Fruit fly (Drosophila melanogaster) whole organism, embryonic: ENCODE data around the gene FRG1.

Experiments
- Abd-B ChIP-seq: fragments of 200-800 bp; sonication (Bioruptor generic); optimal IDR thresholded peaks from 2 replicates; lab custom pipeline; 2018; ENCODE audit warnings: missing biosample characterization, mild to moderate bottlenecking, missing genetic modification characterization, moderate library complexity
- CG11085 ChIP-seq: fragments of 200-800 bp; sonication (Bioruptor generic); IDR thresholded peaks from 2 replicates; pipeline ENCODE4 v1.3.6; 2022; ENCODE audit warnings: missing biosample characterization, missing genetic modification characterization
- CG11504 ChIP-seq: fragments of 200-800 bp; sonication (Bioruptor generic); optimal IDR thresholded peaks from 3 replicates; lab custom pipeline; 2019; ENCODE audit warnings: missing biosample characterization, mild to moderate bottlenecking, missing genetic modification characterization, moderate library complexity
- CG12071 ChIP-seq: fragments of 200-800 bp; sonication (Bioruptor generic); optimal IDR thresholded peaks from 3 replicates; lab custom pipeline; 2018; ENCODE audit warnings: missing biosample characterization, mild to moderate bottlenecking, missing genetic modification characterization
- CG12155 ChIP-seq: fragments of 200-800 bp; sonication (Bioruptor generic); optimal IDR thresholded peaks from 3 replicates; lab custom pipeline; 2016; ENCODE audit warnings: missing biosample characterization, missing genetic modification characterization
- CG12219 ChIP-seq: fragments of 200-800 bp; sonication (Bioruptor generic); optimal IDR thresholded peaks from 3 replicates; lab custom pipeline; 2018; ENCODE audit warnings: missing biosample characterization, mild to moderate bottlenecking, missing genetic modification characterization
- CG15073 ChIP-seq: fragments of 200-800 bp; sonication (Bioruptor generic); optimal IDR thresholded peaks from 2 replicates; lab custom pipeline; 2016; ENCODE audit warnings: missing biosample characterization, missing genetic modification characterization
- CG16815 ChIP-seq: fragments of 200-800 bp; sonication (Bioruptor generic); optimal IDR thresholded peaks from 3 replicates; lab custom pipeline; 2017; ENCODE audit warnings: missing biosample characterization, mild to moderate bottlenecking, missing genetic modification characterization
- CG17385 ChIP-seq: fragments of 200-800 bp; sonication (Bioruptor generic); optimal IDR thresholded peaks from 3 replicates; lab custom pipeline; 2018; ENCODE audit warnings: missing biosample characterization, mild to moderate bottlenecking, missing genetic modification characterization
- CG17829 ChIP-seq: fragments of 200-800 bp; optimal IDR thresholded peaks from 2 replicates; lab custom pipeline; 2019; ENCODE audit warnings: missing biosample characterization, mild to moderate bottlenecking, missing genetic modification characterization, moderate library complexity
- CG2116 ChIP-seq: fragments of 200-800 bp; sonication (Bioruptor generic); optimal IDR thresholded peaks from 3 replicates; lab custom pipeline; 2018; ENCODE audit warnings: missing biosample characterization, mild to moderate bottlenecking, missing genetic modification characterization
- CG2712 ChIP-seq: fragments of 200-800 bp; optimal IDR thresholded peaks from 3 replicates; lab custom pipeline; 2019; ENCODE audit warnings: missing biosample characterization, mild to moderate bottlenecking, missing genetic modification characterization, moderate library complexity
- CG32772 ChIP-seq: fragments of 200-800 bp; sonication (Bioruptor generic); IDR thresholded peaks from 2 replicates; pipeline ENCODE4 v1.3.6; 2022; ENCODE audit warnings: missing biosample characterization, missing genetic modification characterization
- CG4854 ChIP-seq: fragments of 200-800 bp; sonication (Bioruptor generic); optimal IDR thresholded peaks from 2 replicates; lab custom pipeline; 2016; ENCODE audit warnings: missing biosample characterization, missing genetic modification characterization, inconsistent platforms
- CG5180 ChIP-seq: fragments of 200-800 bp; sonication (Bioruptor generic); optimal IDR thresholded peaks from 3 replicates; lab custom pipeline; 2017; ENCODE audit warnings: missing biosample characterization, missing genetic modification characterization, mild to moderate bottlenecking, moderate library complexity, missing genetic modification reagents
- CG6175 ChIP-seq: fragments of 200-800 bp; sonication (Bioruptor generic); IDR thresholded peaks from 3 replicates; pipeline ENCODE4 v1.3.6; 2022; ENCODE audit warnings: missing biosample characterization, missing genetic modification characterization
- CG7271 ChIP-seq: fragments of 200-800 bp; sonication (Bioruptor generic); optimal IDR thresholded peaks from 2 replicates; lab custom pipeline; 2018; ENCODE audit warnings: missing biosample characterization, mild to moderate bottlenecking, missing genetic modification characterization, moderate library complexity
- CG8290 ChIP-seq, 3 experiments: fragments of 200-800 bp; sonication (Bioruptor generic); optimal IDR thresholded peaks; 2 replicates each; lab custom pipeline; 2016 to 2019; ENCODE audit warnings: missing biosample characterization in 3 of 3, missing genetic modification characterization in 3 of 3, mild to moderate bottlenecking in 2 of 3, moderate library complexity in 1 of 3
- CG8478 ChIP-seq: fragments of >200 bp; optimal IDR thresholded peaks from 2 replicates; lab custom pipeline; 2018
- CG8924 ChIP-seq: fragments of 200-800 bp; optimal IDR thresholded peaks from 3 replicates; lab custom pipeline; 2019; ENCODE audit warnings: missing biosample characterization, mild to moderate bottlenecking, missing genetic modification characterization, moderate library complexity
- CTCF ChIP-seq: fragments of 200-800 bp; sonication (Bioruptor generic); optimal IDR thresholded peaks from 2 replicates; lab custom pipeline; 2017; ENCODE audit warnings: missing biosample characterization, mild to moderate bottlenecking, missing genetic modification characterization, moderate library complexity
- Dad ChIP-seq: fragments of 200-800 bp; sonication (Bioruptor generic); optimal IDR thresholded peaks from 3 replicates; lab custom pipeline; 2016; ENCODE audit warnings: missing biosample characterization, missing genetic modification characterization
- Dip2 ChIP-seq: fragments of 200-800 bp; sonication (Bioruptor generic); IDR thresholded peaks from 2 replicates; pipeline ENCODE4 v1.3.6; 2022; ENCODE audit warnings: missing biosample characterization, missing genetic modification characterization
- E2f1 ChIP-seq: fragments of 200-800 bp; sonication (Bioruptor generic); IDR thresholded peaks from 2 replicates; pipeline ENCODE4 v1.3.6; 2022; ENCODE audit warnings: missing biosample characterization, missing genetic modification characterization
- Eip74EF ChIP-seq, 2 experiments: fragments of 200-800 bp in 1 of 2; fragments of >200 bp in 1 of 2; sonication (Bioruptor generic) in 1 of 2; optimal IDR thresholded peaks; 2 replicates each; lab custom pipeline; 2017 to 2019; ENCODE audit warnings: missing biosample characterization in 2 of 2, missing genetic modification characterization in 2 of 2, mild to moderate bottlenecking in 1 of 2, moderate library complexity in 1 of 2
- Ets97D ChIP-seq: fragments of 200-800 bp; sonication (Bioruptor generic); optimal IDR thresholded peaks from 3 replicates; lab custom pipeline; 2016; ENCODE audit warnings: missing biosample characterization, missing genetic modification characterization
- HLH3B ChIP-seq: fragments of 200-800 bp; sonication (Bioruptor generic); IDR thresholded peaks from 2 replicates; pipeline ENCODE4 v1.3.6; 2022; ENCODE audit warnings: missing biosample characterization, missing genetic modification characterization
- Hr39 ChIP-seq: fragments of >200 bp; optimal IDR thresholded peaks from 2 replicates; lab custom pipeline; 2017
- Hsf ChIP-seq: fragments of 200-800 bp; sonication (Bioruptor generic); optimal IDR thresholded peaks from 3 replicates; lab custom pipeline; 2016; ENCODE audit warnings: missing biosample characterization, missing genetic modification characterization
- NC2α ChIP-seq: fragments of 200-800 bp; sonication (Bioruptor generic); optimal IDR thresholded peaks from 2 replicates; lab custom pipeline; 2016; ENCODE audit warnings: missing biosample characterization, missing genetic modification characterization
- Ravus ChIP-seq: fragments of 200-800 bp; sonication (Bioruptor generic); IDR thresholded peaks from 2 replicates; pipeline ENCODE4 v1.3.6; 2022; ENCODE audit warnings: missing biosample characterization, missing genetic modification characterization
- Six4 ChIP-seq: fragments of 200-800 bp; sonication (Bioruptor generic); optimal IDR thresholded peaks from 2 replicates; lab custom pipeline; 2016; ENCODE audit warnings: missing biosample characterization, missing genetic modification characterization
- Taf1 ChIP-seq: fragments of 200-800 bp; sonication (Bioruptor generic); IDR thresholded peaks from 2 replicates; pipeline ENCODE4 v1.3.6; 2022; ENCODE audit warnings: missing biosample characterization, missing genetic modification characterization
- Xrp1 ChIP-seq: fragments of 200-800 bp; sonication (Bioruptor generic); IDR thresholded peaks from 2 replicates; pipeline ENCODE4 v1.3.6; 2022; ENCODE audit warnings: missing biosample characterization, missing genetic modification characterization
- cg ChIP-seq: fragments of 200-800 bp; sonication (Bioruptor generic); optimal IDR thresholded peaks from 3 replicates; lab custom pipeline; 2019; ENCODE audit warnings: missing biosample characterization, mild to moderate bottlenecking, missing genetic modification characterization, moderate library complexity
- disco-r ChIP-seq: fragments of 200-800 bp; sonication (Bioruptor generic); optimal IDR thresholded peaks from 2 replicates; lab custom pipeline; 2016; ENCODE audit warnings: missing biosample characterization, missing genetic modification characterization
- dmrt99B ChIP-seq: fragments of 200-800 bp; sonication (Bioruptor generic); optimal IDR thresholded peaks from 2 replicates; lab custom pipeline; 2018; ENCODE audit warnings: missing biosample characterization, mild to moderate bottlenecking, missing genetic modification characterization, moderate library complexity
- fu2 ChIP-seq: fragments of 200-800 bp; sonication (Bioruptor generic); optimal IDR thresholded peaks from 2 replicates; lab custom pipeline; 2016; ENCODE audit warnings: missing biosample characterization, missing genetic modification characterization
- gcm2 ChIP-seq: fragments of 200-800 bp; sonication (Bioruptor generic); optimal IDR thresholded peaks from 2 replicates; lab custom pipeline; 2016; ENCODE audit warnings: missing biosample characterization, missing genetic modification characterization
- h ChIP-seq: fragments of >200 bp; optimal IDR thresholded peaks from 2 replicates; lab custom pipeline; 2017
- klu ChIP-seq: fragments of 200-800 bp; sonication (Bioruptor generic); IDR thresholded peaks from 2 replicates; pipeline ENCODE4 v1.3.6; 2022; ENCODE audit warnings: missing biosample characterization, missing genetic modification characterization
- mam ChIP-seq: fragments of 200-800 bp; sonication (Bioruptor generic); optimal IDR thresholded peaks from 3 replicates; lab custom pipeline; 2016; ENCODE audit warnings: missing biosample characterization, missing genetic modification characterization
- nmo ChIP-seq: fragments of 200-800 bp; sonication (Bioruptor generic); optimal IDR thresholded peaks from 2 replicates; lab custom pipeline; 2018; ENCODE audit warnings: missing biosample characterization, mild to moderate bottlenecking, missing genetic modification characterization, moderate library complexity
- nom ChIP-seq: fragments of 200-800 bp; sonication (Bioruptor generic); optimal IDR thresholded peaks from 2 replicates; lab custom pipeline; 2017; ENCODE audit warnings: missing biosample characterization, missing genetic modification characterization, mild to moderate bottlenecking, moderate library complexity, missing genetic modification reagents
- peb ChIP-seq: fragments of 200-800 bp; sonication (Bioruptor generic); IDR thresholded peaks from 2 replicates; pipeline ENCODE4 v1.3.6; 2022; ENCODE audit warnings: missing biosample characterization, missing genetic modification characterization
- sd ChIP-seq: fragments of 200-800 bp; sonication (Bioruptor generic); optimal IDR thresholded peaks from 3 replicates; lab custom pipeline; 2018; ENCODE audit warnings: missing biosample characterization, mild to moderate bottlenecking, missing genetic modification characterization, moderate library complexity
- sima ChIP-seq: fragments of 200-800 bp; sonication (Bioruptor generic); optimal IDR thresholded peaks from 2 replicates; lab custom pipeline; 2016; ENCODE audit warnings: missing biosample characterization, missing genetic modification characterization
- sisA ChIP-seq: fragments of 200-800 bp; sonication (Bioruptor generic); IDR thresholded peaks from 2 replicates; pipeline ENCODE4 v1.3.6; 2022; ENCODE audit warnings: missing biosample characterization, missing genetic modification characterization
- sug ChIP-seq: fragments of 200-800 bp; optimal IDR thresholded peaks from 2 replicates; lab custom pipeline; 2019; ENCODE audit warnings: missing biosample characterization, mild to moderate bottlenecking, missing genetic modification characterization, moderate library complexity
- unpg ChIP-seq: fragments of 200-800 bp; sonication (Bioruptor generic); optimal IDR thresholded peaks from 3 replicates; lab custom pipeline; 2018; ENCODE audit warnings: missing biosample characterization, mild to moderate bottlenecking, missing genetic modification characterization, moderate library complexity
- zen ChIP-seq: fragments of 200-800 bp; sonication (Bioruptor generic); optimal IDR thresholded peaks from 3 replicates; lab custom pipeline; 2018; ENCODE audit warnings: missing biosample characterization, mild to moderate bottlenecking, missing genetic modification characterization, moderate library complexity

FRG1 gene

DNA sequence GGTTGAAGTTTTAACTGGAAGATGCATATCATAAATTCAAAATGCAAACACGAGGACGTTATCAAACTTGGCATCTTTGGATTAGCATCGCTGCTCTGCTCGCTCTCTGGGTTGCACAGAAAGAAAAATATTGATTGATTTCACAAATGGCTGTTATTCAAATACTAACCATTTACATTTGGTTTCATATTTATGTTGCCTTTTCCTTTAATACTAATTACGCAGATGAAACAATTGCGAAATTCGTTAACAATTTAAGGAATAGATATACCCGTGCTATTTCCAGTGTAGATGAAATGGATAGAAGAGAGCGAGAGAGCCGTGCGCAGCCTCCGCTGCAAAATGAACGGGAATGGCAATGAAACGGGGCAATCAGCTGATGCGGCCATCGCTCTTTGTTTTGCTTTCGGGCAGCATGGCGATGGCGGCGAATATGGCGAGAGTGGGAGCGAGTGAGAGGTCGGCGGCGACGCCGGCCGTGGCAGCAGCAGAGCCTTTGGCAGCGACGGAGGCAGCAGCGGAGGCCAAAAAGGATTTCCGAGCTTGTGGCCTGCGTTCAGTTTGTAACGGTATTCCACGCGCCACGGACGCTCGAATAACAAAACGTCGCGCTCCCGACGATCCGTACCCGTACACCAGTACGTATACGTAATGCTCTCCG, 49.1 kb downstream of the FRG1 start, which contains the start of gene rdgC (continued):
- peak; percentile 96 for TF ChIP-seq Hsf
- TF ChIP-seq peb (GFP tag; lab: Robert Waterston, UW): peak; percentile 92
- peak; percentile 88 for TF ChIP-seq Ravus (GFP tag; lab: Robert Waterston, UW)
- TF ChIP-seq CG12155 (GFP tag; lab: Kevin White, UChicago): peak; percentile 91
- TF ChIP-seq fu2: peak; percentile 95
- TF ChIP-seq E2f1 (GFP tag; lab: Robert Waterston, UW): peak; percentile 97
- no peak for TF ChIP-seq h (lab: Kevin White, UChicago)
- peak; percentile 96 for TF ChIP-seq CG8924 (tag; lab: Kevin White, UChicago)
- TF ChIP-seq Six4 (GFP tag; lab: Kevin White, UChicago): peak; percentile 95
- no peak for TF ChIP-seq cg (GFP tag; lab: Kevin White, UChicago)
- TF ChIP-seq Ets97D (GFP tag; lab: Kevin White, UChicago): peak; percentile 77
- TF ChIP-seq Hr39: no peak
- peak; percentile 96 for TF ChIP-seq CG12219 (GFP tag; lab: Kevin White, UChicago)
- no peak for TF ChIP-seq CG8478
- peak; percentile 90 for TF ChIP-seq CG11085 (GFP tag; lab: Robert Waterston, UW)
- peak; percentile 80 for TF ChIP-seq sd (tag; lab: Kevin White, UChicago)
- peak; percentile 97 for TF ChIP-seq mam
- TF ChIP-seq NC2α (GFP tag; lab: Kevin White, UChicago): peak; percentile 87
- TF ChIP-seq nom (GFP tag; lab: Kevin White, UChicago): no peak
- TF ChIP-seq CG8290 (GFP tag; optimal IDR thresholded peaks at IDR 0.05; lab: Kevin White, UChicago): peak; percentile 74
- peak in 1 of 2 experiments; percentile 99 for TF ChIP-seq CG8290 (tag; optimal IDR thresholded peaks at IDR 0.05; lab: Kevin White, UChicago)
- peak; percentile 72 for TF ChIP-seq sima
- TF ChIP-seq CG17385 (GFP tag; lab: Kevin White, UChicago): peak; percentile 92
- peak; percentile 52 for TF ChIP-seq CG15073 (GFP tag; lab: Kevin White, UChicago)
- peak; percentile 81 for TF ChIP-seq CG16815 (GFP tag; lab: Kevin White, UChicago)
- TF ChIP-seq Dad (GFP tag; lab: Kevin White, UChicago): peak; percentile 94
- peak; percentile 88 for TF ChIP-seq gcm2 (GFP tag; lab: Kevin White, UChicago)
- TF ChIP-seq Dip2 (GFP tag; lab: Robert Waterston, UW): 0 out of 2 replicates have a peak, but pooled peaks have one; percentile 31
- TF ChIP-seq CG5180 (GFP tag; lab: Kevin White, UChicago): peak; percentile 85
- TF ChIP-seq Xrp1 (GFP tag; lab: Robert Waterston, UW): peak; percentile 97
- TF ChIP-seq dmrt99B: peak; percentile 98
- peak; percentile 74 for TF ChIP-seq CG2116
- peak; percentile 95 for TF ChIP-seq sisA
- peak; percentile 96 for TF ChIP-seq CG11504
- peak; percentile 97 for TF ChIP-seq HLH3B (GFP tag; lab: Robert Waterston, UW)
- peak; percentile 91 for TF ChIP-seq disco-r
- TF ChIP-seq zen (tag; lab: Kevin White, UChicago): peak; percentile 88
- peak; percentile 89 for TF ChIP-seq CG6175 (GFP tag; lab: Robert Waterston, UW)
- peak; percentile 97 for TF ChIP-seq unpg (GFP tag; lab: Kevin White, UChicago)
- TF ChIP-seq CG12071 (GFP tag; lab: Kevin White, UChicago): peak; percentile 98
- TF ChIP-seq CG32772 (GFP tag; lab: Robert Waterston, UW): peak; percentile 95
- TF ChIP-seq sug (tag; lab: Kevin White, UChicago): peak; percentile 76
- TF ChIP-seq Abd-B (GFP tag; lab: Kevin White, UChicago): peak; percentile 96
- peak; percentile 87 for TF ChIP-seq Taf1
- peak in 1 of 2 experiments; percentile 96 for TF ChIP-seq Eip74EF (GFP tag; optimal IDR thresholded peaks at IDR 0.05; lab: Kevin White, UChicago)
- peak; percentile 94 for TF ChIP-seq nmo (GFP tag; lab: Kevin White, UChicago)
- TF ChIP-seq CG2712: peak; percentile 95
- TF ChIP-seq CTCF (GFP tag; lab: Kevin White, UChicago): peak; percentile 62
- peak; percentile 63 for TF ChIP-seq CG7271
- peak; percentile 89 for TF ChIP-seq klu (GFP tag; lab: Robert Waterston, UW)
- TF ChIP-seq CG4854 (GFP tag; lab: Kevin White, UChicago): peak; percentile 94
- TF ChIP-seq CG17829 (tag; lab: Kevin White, UChicago): peak; percentile 95
